Fruit fly (Drosophila melanogaster) whole organism, adult: ENCODE data around the gene MED14.

Source experiments
- CG11617 ChIP-seq: fragments of 200-800 bp; sonication (Bioruptor generic); optimal IDR thresholded peaks from 2 replicates; lab custom pipeline; 2017; ENCODE audit warnings: mild to moderate bottlenecking, missing biosample characterization, missing genetic modification reagents, missing genetic modification characterization
- CG1620 ChIP-seq: fragments of 200-800 bp; sonication (Bioruptor generic); optimal IDR thresholded peaks from 2 replicates; lab custom pipeline; 2016; ENCODE audit warnings: missing biosample characterization, missing genetic modification characterization
- Mnt ChIP-seq: fragments of 200-800 bp; sonication (Bioruptor generic); optimal IDR thresholded peaks from 2 replicates; lab custom pipeline; 2016; ENCODE audit warnings: missing biosample characterization, mild to moderate bottlenecking, missing genetic modification characterization
- cic ChIP-seq: fragments of 200-800 bp; sonication (Bioruptor generic); optimal IDR thresholded peaks from 2 replicates; lab custom pipeline; 2017; ENCODE audit warnings: missing biosample characterization, mild to moderate bottlenecking, missing genetic modification characterization, moderate library complexity
- kay ChIP-seq: fragments of 200-800 bp; sonication (Bioruptor generic); peaks from one replicate; lab custom pipeline; 2016; ENCODE audit warnings: missing biosample characterization, missing genetic modification characterization, borderline replicate concordance
- pad ChIP-seq: fragments of 200-800 bp; sonication (Bioruptor generic); optimal IDR thresholded peaks from 3 replicates; lab custom pipeline; 2017; ENCODE audit warnings: missing biosample characterization, missing genetic modification characterization, mild to moderate bottlenecking, moderate library complexity, missing genetic modification reagents
- tj ChIP-seq: fragments of 200-800 bp; sonication (Bioruptor generic); optimal IDR thresholded peaks from 3 replicates; lab custom pipeline; 2017; ENCODE audit warnings: missing biosample characterization, mild to moderate bottlenecking, missing genetic modification characterization, moderate library complexity
- toe ChIP-seq: fragments of 200-800 bp; sonication (Bioruptor generic); optimal IDR thresholded peaks from 2 replicates; lab custom pipeline; 2016; ENCODE audit warnings: missing biosample characterization, missing genetic modification characterization

DNA sequence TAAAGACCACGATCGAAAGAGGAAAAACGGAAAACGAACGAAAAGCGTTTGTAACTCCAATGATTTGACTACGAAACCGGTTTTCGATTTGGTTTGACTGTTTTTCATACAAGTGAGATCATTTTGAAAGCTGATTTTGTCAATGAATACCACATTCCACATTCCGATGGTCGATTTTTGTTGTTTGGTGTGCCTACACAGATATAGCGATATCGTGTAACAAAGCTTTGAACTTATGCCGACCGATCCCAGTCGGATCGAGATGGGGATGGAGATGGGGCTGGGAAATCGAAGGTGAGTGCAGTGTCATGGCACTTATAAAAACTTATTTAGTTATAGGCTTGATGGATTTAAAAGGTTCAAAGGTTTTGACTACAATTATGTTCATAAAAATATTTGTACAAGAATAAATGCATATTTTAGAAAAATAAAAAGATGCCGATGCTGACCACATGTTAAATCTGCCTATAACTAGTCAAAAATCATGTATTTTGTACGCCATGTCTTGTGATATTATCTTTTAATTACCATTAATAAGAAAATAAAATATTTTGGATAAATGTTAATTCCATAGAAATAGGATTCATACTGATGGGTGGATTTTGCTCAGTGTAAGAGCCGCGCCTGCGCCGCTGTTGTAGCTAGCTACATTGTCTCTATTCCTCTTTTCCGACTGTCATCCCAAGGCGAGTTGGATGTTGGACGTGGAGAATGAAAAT, 49.3 kb downstream of the MED14 start:
- TF ChIP-seq kay, result no peak
- no peak for TF ChIP-seq tj (GFP tag; lab: Kevin White, UChicago)
- no peak for TF ChIP-seq CG11617
- TF ChIP-seq CG1620, result no peak
- TF ChIP-seq pad (GFP tag; lab: Kevin White, UChicago), result no peak
- TF ChIP-seq toe (GFP tag; lab: Kevin White, UChicago), result no peak
- TF ChIP-seq Mnt (GFP tag; lab: Kevin White, UChicago), result no peak
- TF ChIP-seq cic (GFP tag; lab: Kevin White, UChicago), result no peak
